Worm (Caenorhabditis elegans): ENCODE results near the gene tag-51.

DNA sequence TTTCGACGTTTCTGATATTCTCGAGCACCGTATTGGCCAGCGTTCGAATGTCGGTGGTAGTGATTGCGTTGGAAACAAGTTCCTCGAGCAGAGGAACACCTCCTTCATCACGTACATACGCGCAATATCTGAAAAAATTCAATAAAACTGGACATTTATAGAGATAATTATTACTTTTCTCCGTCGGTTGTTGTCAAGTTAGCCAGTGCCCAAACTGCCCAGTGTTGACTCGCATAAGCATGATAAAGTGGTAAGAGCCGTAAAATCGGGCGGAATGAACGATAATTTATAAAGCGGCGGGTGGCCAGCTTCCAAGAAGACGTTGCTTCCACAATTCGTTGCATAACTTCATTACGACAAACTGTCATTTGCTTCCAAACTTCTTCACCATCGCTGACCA is 29.6 kb downstream of the tag-51 start:
- TF ChIP-seq lin-54 (GFP tag; optimal IDR thresholded peaks at IDR 0.05), result no peak
- TF ChIP-seq dpl-1 (GFP tag; optimal IDR thresholded peaks at IDR 0.05), result no peak
- no peak for TF ChIP-seq somi-1 (GFP tag; optimal IDR thresholded peaks at IDR 0.05)
- TF ChIP-seq snpc-4 (GFP tag; optimal IDR thresholded peaks at IDR 0.05), result no peak
- no peak for TF ChIP-seq snpc-4 (tag; optimal IDR thresholded peaks at IDR 0.05)
- TF ChIP-seq hmg-1.2 (GFP tag; IDR thresholded peaks at IDR 0.05), result no peak

Measured in whole organism, young adult.